Worm (Caenorhabditis elegans) whole organism, L4/young adult: ENCODE results near the gene F02H6.7.

ENCODE experiments used
- W03F9.2 ChIP-seq: fragments of 150-350 bp; optimal IDR thresholded peaks from 2 replicates; lab custom pipeline; 2014; ENCODE audit warnings: missing biosample characterization, missing genetic modification characterization
- dao-5 ChIP-seq: sonication (generic microtip); optimal IDR thresholded peaks from 2 replicates; lab custom pipeline; 2016; ENCODE audit warnings: missing genotype, missing genetic modification characterization, moderate library complexity, missing compliant biosample characterization
- him-1 ChIP-seq: sonication (generic microtip); optimal IDR thresholded peaks from 2 replicates; lab custom pipeline; 2016; ENCODE audit warnings: missing genotype, missing genetic modification reagents, missing genetic modification characterization, missing compliant biosample characterization

ce11 chrIV:14176373-14176772 lies 51.6 kb downstream of the F02H6.7 start, which contains the start of gene R05A10.3:
- TF ChIP-seq him-1 (tag; lab: Kevin White, UChicago) = no peak
- no peak for TF ChIP-seq dao-5 (tag; lab: Kevin White, UChicago)
- no peak for TF ChIP-seq W03F9.2 (tag; lab: Kevin White, UChicago)
